Fruit fly (Drosophila melanogaster): ENCODE measurements around the gene CG7953.

Gene CG7953

dm6 chr2L:13847625-13848024 lies at the start of gene CG7953:
TSS of gene CG7953 (plus strand) at chr2L:13847925.
- TF ChIP-seq noc (tag; optimal IDR thresholded peaks at IDR 0.05), result no peak

- peak; percentile 46 for TF ChIP-seq noc (tag; optimal IDR thresholded peaks at IDR 0.05)
These were observed 46.6 kb upstream of the CG7953 start for dm6 chr2L:13801166-13801565.

dm6 chr2L:13802075-13802639 lies 45.6 kb upstream of the CG7953 start:
- TF ChIP-seq noc (tag; optimal IDR thresholded peaks at IDR 0.05), result no peak

- no peak for TF ChIP-seq noc (tag; optimal IDR thresholded peaks at IDR 0.05)
These were observed 44.6 kb upstream of the CG7953 start, which contains the start of gene CAH1 for dm6 chr2L:13803032-13803661. TSS of gene CAH1 (plus strand) at chr2L:13803626.

- no peak for TF ChIP-seq noc (tag; optimal IDR thresholded peaks at IDR 0.05)
These were observed 43.7 kb upstream of the CG7953 start for dm6 chr2L:13803805-13804560.

dm6 chr2L:13804561-13805067 lies 43.1 kb upstream of the CG7953 start:
- no peak for TF ChIP-seq noc (tag; optimal IDR thresholded peaks at IDR 0.05)

dm6 chr2L:13805170-13805569 lies 42.6 kb upstream of the CG7953 start:
- TF ChIP-seq noc (tag; optimal IDR thresholded peaks at IDR 0.05), result no peak

- TF ChIP-seq noc (tag; optimal IDR thresholded peaks at IDR 0.05), result peak; percentile 32
These were observed 40.6 kb upstream of the CG7953 start for dm6 chr2L:13807097-13807496.

dm6 chr2L:13807959-13808358 lies 39.8 kb upstream of the CG7953 start:
- no peak for TF ChIP-seq noc (tag; optimal IDR thresholded peaks at IDR 0.05)

- TF ChIP-seq noc (tag; optimal IDR thresholded peaks at IDR 0.05), result no peak
These were observed 36.4 kb upstream of the CG7953 start, which contains the start of the genes Adat1 and CG16865 for dm6 chr2L:13811323-13811722. TSS of gene Adat1 (minus strand) at chr2L:13811474. TSS of gene CG16865 (plus strand) at chr2L:13811522.

dm6 chr2L:13813156-13813555 lies 34.6 kb upstream of the CG7953 start, which contains the start of gene CG16888:
TSS of gene CG16888 (minus strand) at chr2L:13813256.
- TF ChIP-seq noc (tag; optimal IDR thresholded peaks at IDR 0.05), result no peak

- no peak for TF ChIP-seq noc (tag; optimal IDR thresholded peaks at IDR 0.05)
These were observed 34.0 kb upstream of the CG7953 start, which contains the start of gene Sos for dm6 chr2L:13813604-13814178. TSS of gene Sos (plus strand) at chr2L:13813816.

dm6 chr2L:13820176-13820575 lies 27.5 kb upstream of the CG7953 start:
- no peak for TF ChIP-seq noc (tag; optimal IDR thresholded peaks at IDR 0.05)

dm6 chr2L:13820948-13821347 lies 26.8 kb upstream of the CG7953 start, which contains the start of gene b:
TSS of gene b (plus strand) at chr2L:13821248.
- TF ChIP-seq noc (tag; optimal IDR thresholded peaks at IDR 0.05), result no peak

- TF ChIP-seq noc (tag; optimal IDR thresholded peaks at IDR 0.05), result no peak
These were observed 20.2 kb upstream of the CG7953 start, which contains the start of gene PolG1 for dm6 chr2L:13827557-13827956. TSS of gene PolG1 (minus strand) at chr2L:13827772.

- TF ChIP-seq noc (tag; optimal IDR thresholded peaks at IDR 0.05), result no peak
These were observed 18.2 kb upstream of the CG7953 start, which contains the start of the genes Arpc1 and Orc5 for dm6 chr2L:13829540-13829939. TSS of gene Arpc1 (minus strand) at chr2L:13829741. TSS of gene Orc5 (plus strand) at chr2L:13829837.
